Fruit fly (Drosophila melanogaster) Kc167 (cell line): ENCODE data around the gene Ref1.

Experiments used
- Myc ChIP-seq: fragments of >200 bp; optimal IDR thresholded peaks from 2 replicates; lab custom pipeline; 2017; ENCODE audit warnings: missing external identifiers
- Sin3A ChIP-seq: fragments of >200 bp; optimal IDR thresholded peaks from 2 replicates; lab custom pipeline; 2018; ENCODE audit warnings: missing external identifiers
- h ChIP-seq: fragments of >200 bp; optimal IDR thresholded peaks from 3 replicates; lab custom pipeline; 2018; ENCODE audit warnings: missing external identifiers
- insv ChIP-seq: fragments of >200 bp; optimal IDR thresholded peaks from 3 replicates; lab custom pipeline; 2018; ENCODE audit warnings: missing external identifiers
- psq ChIP-seq: fragments of >200 bp; optimal IDR thresholded peaks from 2 replicates; lab custom pipeline; 2017; ENCODE audit warnings: missing external identifiers
- ttk ChIP-seq: sonication (Bioruptor generic); optimal IDR thresholded peaks from 2 replicates; lab custom pipeline; 2017; ENCODE audit warnings: missing external identifiers

Gene Ref1

dm6 chr3R:7044016-7044415, 36.2 kb downstream of the Ref1 start:
- no peak for TF ChIP-seq psq (lab: Kevin White, UChicago)
- no peak for TF ChIP-seq ttk (lab: Kevin White, UChicago)
- no peak for TF ChIP-seq Sin3A (lab: Kevin White, UChicago)
- TF ChIP-seq h (lab: Kevin White, UChicago) = no peak

DNA sequence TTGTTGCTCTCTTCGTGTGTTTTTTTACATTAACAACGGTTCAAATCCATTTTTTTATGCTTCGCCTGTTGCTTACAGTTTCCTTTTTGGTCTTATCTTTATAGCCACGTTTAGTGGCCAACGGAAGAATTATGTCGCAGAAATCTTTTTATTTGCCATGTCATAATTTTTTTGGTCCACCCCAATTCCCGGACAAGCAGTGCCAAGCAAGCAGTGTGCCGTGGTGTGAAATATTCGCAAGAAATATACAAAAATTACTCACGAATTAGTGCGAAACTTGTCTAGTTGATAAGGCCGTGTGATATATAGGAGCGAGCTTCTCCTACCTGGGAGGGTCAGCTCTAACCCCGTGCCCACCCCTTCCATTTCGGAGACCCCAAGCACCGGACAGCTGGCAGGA, 39.3 kb downstream of the Ref1 start:
- TF ChIP-seq Myc (lab: Kevin White, UChicago) (no peak), ttk (lab: Kevin White, UChicago) (no peak), h (lab: Kevin White, UChicago) (no peak), psq (lab: Kevin White, UChicago) (no peak), Sin3A (lab: Kevin White, UChicago) (no peak), insv (lab: Kevin White, UChicago) (no peak)

dm6 chr3R:7037250-7037802, 42.9 kb downstream of the Ref1 start:
- no peak for TF ChIP-seq h (lab: Kevin White, UChicago)
- no peak for TF ChIP-seq psq (lab: Kevin White, UChicago)
- TF ChIP-seq Sin3A (lab: Kevin White, UChicago) = no peak
- no peak for TF ChIP-seq insv (lab: Kevin White, UChicago)
- TF ChIP-seq ttk (lab: Kevin White, UChicago) = no peak
- TF ChIP-seq Myc (lab: Kevin White, UChicago) = no peak

DNA sequence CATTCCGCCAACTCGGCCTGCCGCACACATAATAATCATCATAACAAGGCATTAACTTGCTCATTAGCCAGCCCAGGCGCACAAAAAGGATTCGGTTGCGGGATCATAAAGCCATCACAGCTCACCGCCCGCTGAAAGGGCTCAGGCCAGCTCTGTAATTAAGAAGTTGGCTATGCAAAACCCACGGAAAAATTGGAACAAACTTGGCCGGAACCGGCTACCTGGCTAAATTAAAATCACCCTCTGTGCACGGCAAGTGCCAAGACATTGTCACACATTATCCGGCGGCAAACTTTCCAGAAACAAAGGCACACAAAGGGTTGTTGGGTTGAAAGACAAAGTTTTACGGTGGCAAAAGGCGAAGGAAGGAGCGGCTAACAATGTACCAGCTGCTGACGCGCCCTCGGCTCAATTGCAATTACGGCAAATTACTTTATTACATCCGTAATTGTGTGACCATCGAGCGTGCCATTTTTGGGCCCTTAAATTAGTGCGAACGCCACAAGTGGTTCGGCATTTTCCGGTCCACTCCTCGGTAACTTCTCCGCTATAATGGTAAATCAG, 44.4 kb downstream of the Ref1 start:
- TF ChIP-seq Myc (lab: Kevin White, UChicago) (no peak), Sin3A (lab: Kevin White, UChicago) (no peak), ttk (lab: Kevin White, UChicago) (no peak), psq (lab: Kevin White, UChicago) (no peak), insv (lab: Kevin White, UChicago) (no peak), h (lab: Kevin White, UChicago) (no peak)

dm6 chr3R:7034440-7034839, 45.7 kb downstream of the Ref1 start:
- TF ChIP-seq psq (lab: Kevin White, UChicago) (no peak), ttk (lab: Kevin White, UChicago) (no peak), Myc (lab: Kevin White, UChicago) (no peak), h (lab: Kevin White, UChicago) (no peak), insv (lab: Kevin White, UChicago) (no peak), Sin3A (lab: Kevin White, UChicago) (no peak)

DNA sequence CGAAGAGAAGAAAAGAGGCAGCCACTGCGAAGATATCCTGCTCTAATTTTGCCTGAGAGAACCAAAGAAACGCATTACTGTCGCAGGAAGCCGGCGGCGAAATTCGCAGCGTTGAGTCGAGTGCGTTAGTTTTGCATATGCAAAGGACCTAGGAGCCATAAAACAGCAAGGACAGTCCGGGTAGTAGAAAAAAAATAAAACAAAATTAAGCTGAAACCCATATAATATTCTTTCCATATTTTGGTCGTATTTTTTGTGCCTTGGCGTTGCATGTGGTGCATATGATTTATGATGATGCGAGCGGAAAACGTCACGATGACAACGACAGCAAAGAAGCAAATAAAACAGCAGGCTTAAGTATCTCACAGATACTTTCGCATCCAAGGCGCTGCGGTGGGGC, 46.5 kb downstream of the Ref1 start:
- TF ChIP-seq ttk (lab: Kevin White, UChicago) (no peak), Sin3A (lab: Kevin White, UChicago) (no peak)

dm6 chr3R:7031553-7031952, 48.6 kb downstream of the Ref1 start:
- no peak for TF ChIP-seq h (lab: Kevin White, UChicago)
- TF ChIP-seq Sin3A (lab: Kevin White, UChicago) = no peak
- TF ChIP-seq psq (lab: Kevin White, UChicago) = no peak
- TF ChIP-seq ttk (lab: Kevin White, UChicago) = no peak
- no peak for TF ChIP-seq Myc (lab: Kevin White, UChicago)
- no peak for TF ChIP-seq insv (lab: Kevin White, UChicago)

dm6 chr3R:7029434-7029833, 50.8 kb downstream of the Ref1 start:
- no peak for TF ChIP-seq Myc (lab: Kevin White, UChicago)
- no peak for TF ChIP-seq ttk (lab: Kevin White, UChicago)
- no peak for TF ChIP-seq insv (lab: Kevin White, UChicago)
- no peak for TF ChIP-seq Sin3A (lab: Kevin White, UChicago)
- no peak for TF ChIP-seq h (lab: Kevin White, UChicago)
- no peak for TF ChIP-seq psq (lab: Kevin White, UChicago)

DNA sequence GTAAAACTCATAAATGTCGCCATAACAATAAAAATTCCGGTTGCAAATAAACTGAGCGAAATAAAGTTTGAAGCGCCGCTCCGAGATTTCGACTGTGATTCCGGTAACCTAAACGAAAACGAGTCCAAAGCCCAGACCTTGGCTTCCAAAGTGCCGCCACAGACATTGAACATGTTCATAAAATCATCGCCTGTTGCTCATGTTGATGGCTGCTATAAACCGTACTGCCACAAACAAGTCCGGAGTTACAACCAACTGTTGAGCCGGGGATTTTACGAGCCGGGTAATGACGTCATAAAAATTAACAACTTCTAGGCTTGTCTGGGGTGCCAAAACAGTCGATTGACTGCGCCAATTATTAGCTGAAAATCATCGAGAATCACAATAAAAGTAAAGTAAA, 51.6 kb downstream of the Ref1 start:
- TF ChIP-seq Sin3A (lab: Kevin White, UChicago) (no peak), h (lab: Kevin White, UChicago) (no peak), ttk (lab: Kevin White, UChicago) (no peak), insv (lab: Kevin White, UChicago) (no peak), psq (lab: Kevin White, UChicago) (no peak), Myc (lab: Kevin White, UChicago) (no peak)
